Fruit fly (Drosophila melanogaster): ENCODE results near the gene CG42564.
A peak's percentile ranks its signal among the peaks of the same experiment; 100 is the strongest.

Gene CG42564

dm6 chr3R:6423984-6424602, 49.8 kb downstream of the CG42564 start (continued):
- peak; percentile 91 for TF ChIP-seq CG10979 (tag; optimal IDR thresholded peaks at IDR 0.05)
- TF ChIP-seq CG15696 (tag; optimal IDR thresholded peaks at IDR 0.05): peak; percentile 81
- TF ChIP-seq ems (GFP tag; optimal IDR thresholded peaks at IDR 0.05): peak; percentile 90
- TF ChIP-seq br (optimal IDR thresholded peaks at IDR 0.05): no peak
- peak; percentile 91 for TF ChIP-seq CrebB (tag; optimal IDR thresholded peaks at IDR 0.05)
- peak; percentile 89 for TF ChIP-seq repo (GFP tag; optimal IDR thresholded peaks at IDR 0.05)
- TF ChIP-seq luna (GFP tag; optimal IDR thresholded peaks at IDR 0.05): peak; percentile 83
- peak; percentile 88 for TF ChIP-seq peb (GFP tag; IDR thresholded peaks at IDR 0.05)
- TF ChIP-seq CG9797 (GFP tag; optimal IDR thresholded peaks at IDR 0.05): peak; percentile 7
- no peak for TF ChIP-seq inv (GFP tag; IDR thresholded peaks at IDR 0.05; ENCODE audit: partially characterized antibody)
- peak; percentile 79 for TF ChIP-seq salm (tag; optimal IDR thresholded peaks at IDR 0.05)
- TF ChIP-seq CG3407 (GFP tag; optimal IDR thresholded peaks at IDR 0.05): peak; percentile 74
- TF ChIP-seq CG14050 (GFP tag; IDR thresholded peaks at IDR 0.05): peak; percentile 85
- peak; percentile 67; the same call in 2 of the 3 replicates for TF ChIP-seq jigr1 (GFP tag; IDR thresholded peaks at IDR 0.05)
- no peak for TF ChIP-seq Hmx (GFP tag; optimal IDR thresholded peaks at IDR 0.05)
- peak; percentile 72; the same call in 1 of the 2 replicates for TF ChIP-seq cas (GFP tag; IDR thresholded peaks at IDR 0.05)
- peak; percentile 83 for TF ChIP-seq tap (tag; optimal IDR thresholded peaks at IDR 0.05)
- peak in 1 of 3 experiments; percentile 87 for TF ChIP-seq Stat92E (GFP tag; optimal IDR thresholded peaks at IDR 0.05)
- TF ChIP-seq CG9932 (GFP tag; IDR thresholded peaks at IDR 0.05): peak; percentile 89
- TF ChIP-seq CG6254 (GFP tag; optimal IDR thresholded peaks at IDR 0.05): peak; percentile 84
- TF ChIP-seq sna (GFP tag; IDR thresholded peaks at IDR 0.05; ENCODE audit: partially characterized antibody): no peak
- peak; percentile 67 for TF ChIP-seq sd (tag; optimal IDR thresholded peaks at IDR 0.05)
- peak in 1 of 2 experiments; percentile 85 for TF ChIP-seq Eip74EF (GFP tag; optimal IDR thresholded peaks at IDR 0.05)
- TF ChIP-seq CG12769 (tag; optimal IDR thresholded peaks at IDR 0.05): peak; percentile 98
- peak; percentile 87 for TF ChIP-seq Abd-B (GFP tag; optimal IDR thresholded peaks at IDR 0.05)
- peak; percentile 85 for TF ChIP-seq CG31441 (GFP tag; IDR thresholded peaks at IDR 0.05)
- TF ChIP-seq CG11504 (tag; optimal IDR thresholded peaks at IDR 0.05): peak; percentile 89
- TF ChIP-seq CG2712 (tag; optimal IDR thresholded peaks at IDR 0.05): peak; percentile 93
- TF ChIP-seq CG6654 (GFP tag; optimal IDR thresholded peaks at IDR 0.05): peak; percentile 63
- TF ChIP-seq CG1832 (GFP tag; optimal IDR thresholded peaks at IDR 0.05): peak; percentile 56
- peak; percentile 80; the same call in 1 of the 2 replicates for TF ChIP-seq MBD-R2 (GFP tag; IDR thresholded peaks at IDR 0.05)
- TF ChIP-seq chinmo (GFP tag; IDR thresholded peaks at IDR 0.05; ENCODE audit: partially characterized antibody): 0 out of 4 replicates have a peak, but pooled peaks have one; percentile 55
- no peak for TF ChIP-seq Scr (GFP tag; IDR thresholded peaks at IDR 0.05; ENCODE audit: partially characterized antibody)
- peak; percentile 84 for TF ChIP-seq Hr3 (GFP tag; optimal IDR thresholded peaks at IDR 0.05)
- peak; percentile 88 for TF ChIP-seq Camta (GFP tag; optimal IDR thresholded peaks at IDR 0.05)
- TF ChIP-seq Doc3 (GFP tag; IDR thresholded peaks at IDR 0.05; ENCODE audit: partially characterized antibody): no peak
- TF ChIP-seq Mes4 (GFP tag; optimal IDR thresholded peaks at IDR 0.05): peak; percentile 92
- peak; percentile 90 for TF ChIP-seq CG10462 (GFP tag; optimal IDR thresholded peaks at IDR 0.05)
- peak; percentile 90 for TF ChIP-seq CG3281 (GFP tag; optimal IDR thresholded peaks at IDR 0.05)
- peak; percentile 51 for TF ChIP-seq CG30020 (tag; optimal IDR thresholded peaks at IDR 0.05)
- TF ChIP-seq Dfd (GFP tag; optimal IDR thresholded peaks at IDR 0.05): no peak
- TF ChIP-seq nerfin-2 (GFP tag; IDR thresholded peaks at IDR 0.05; ENCODE audit: partially characterized antibody): no peak
- no peak for TF ChIP-seq CG6791 (GFP tag; IDR thresholded peaks at IDR 0.05; ENCODE audit: partially characterized antibody)
- TF ChIP-seq CHES-1-like (GFP tag; optimal IDR thresholded peaks at IDR 0.05): peak; percentile 94
- TF ChIP-seq ap (GFP tag; IDR thresholded peaks at IDR 0.05): peak; percentile 68
- peak; percentile 63 for TF ChIP-seq Jarid2 (GFP tag; optimal IDR thresholded peaks at IDR 0.05)
- peak; percentile 73; the same call in 1 of the 2 replicates for TF ChIP-seq ro (GFP tag; IDR thresholded peaks at IDR 0.05)
- peak; percentile 60 for TF ChIP-seq Asciz (GFP tag; optimal IDR thresholded peaks at IDR 0.05)

Data from whole organism, embryonic.